Worm (Caenorhabditis elegans) whole organism, late embryonic: ENCODE measurements around the gene EGAP9.3.

Experiments
- C08G9.2 ChIP-seq: sonication (generic microtip); optimal IDR thresholded peaks from 2 replicates; lab custom pipeline; 2016; ENCODE audit warnings: mild to moderate bottlenecking, missing genetic modification characterization, moderate library complexity, missing compliant biosample characterization
- F13H6.1 ChIP-seq: sonication (generic microtip); optimal IDR thresholded peaks from 2 replicates; lab custom pipeline; 2016; ENCODE audit warnings: missing genetic modification characterization, missing compliant biosample characterization
- K02D7.2 ChIP-seq: sonication (generic microtip); optimal IDR thresholded peaks from 2 replicates; lab custom pipeline; 2017; ENCODE audit warnings: mild to moderate bottlenecking, missing genetic modification characterization, missing compliant biosample characterization
- T23F11.4 ChIP-seq: fragments of 200-800 bp; sonication (Bioruptor generic); optimal IDR thresholded peaks from 2 replicates; lab custom pipeline; 2018; ENCODE audit warnings: mild to moderate bottlenecking, missing genetic modification characterization, missing compliant biosample characterization
- Y22D7AL.16 ChIP-seq: sonication (generic microtip); optimal IDR thresholded peaks from 2 replicates; lab custom pipeline; 2016; ENCODE audit warnings: missing genetic modification characterization, missing compliant biosample characterization
- ahr-1 ChIP-seq: sonication (generic microtip); optimal IDR thresholded peaks from 2 replicates; lab custom pipeline; 2016; ENCODE audit warnings: missing genetic modification characterization, missing compliant biosample characterization
- ama-1 ChIP-seq: fragments of 150-350 bp; optimal IDR thresholded peaks from 2 replicates; lab custom pipeline; 2014
- ceh-14 ChIP-seq: sonication (generic microtip); optimal IDR thresholded peaks from 2 replicates; lab custom pipeline; 2016; ENCODE audit warnings: missing genotype, missing genetic modification characterization, missing compliant biosample characterization
- ceh-18 ChIP-seq: sonication (generic microtip); optimal IDR thresholded peaks from 2 replicates; lab custom pipeline; 2016; ENCODE audit warnings: missing genetic modification characterization, missing compliant biosample characterization
- ceh-19 ChIP-seq: fragments of 200-800 bp; sonication (Bioruptor generic); optimal IDR thresholded peaks from 2 replicates; lab custom pipeline; 2018; ENCODE audit warnings: mild to moderate bottlenecking, missing genetic modification characterization, missing compliant biosample characterization
- ceh-2 ChIP-seq: sonication (generic microtip); optimal IDR thresholded peaks from 2 replicates; lab custom pipeline; 2016; ENCODE audit warnings: missing genotype, missing genetic modification characterization, missing compliant biosample characterization
- ceh-22 ChIP-seq: sonication (generic microtip); optimal IDR thresholded peaks from 2 replicates; lab custom pipeline; 2017; ENCODE audit warnings: missing biosample characterization, missing genetic modification characterization
- ceh-24 ChIP-seq: sonication (generic microtip); optimal IDR thresholded peaks from 2 replicates; lab custom pipeline; 2016; ENCODE audit warnings: mild to moderate bottlenecking, missing genetic modification characterization, missing compliant biosample characterization
- ceh-31 ChIP-seq: sonication (generic microtip); optimal IDR thresholded peaks from 2 replicates; lab custom pipeline; 2016; ENCODE audit warnings: missing genetic modification characterization, missing compliant biosample characterization
- ceh-34 ChIP-seq: sonication (generic microtip); optimal IDR thresholded peaks from 2 replicates; lab custom pipeline; 2016; ENCODE audit warnings: mild to moderate bottlenecking, missing genetic modification characterization, missing compliant biosample characterization
- ceh-45 ChIP-seq: fragments of 200-800 bp; sonication (Bioruptor generic); IDR thresholded peaks from 2 replicates; pipeline ENCODE4 v1.3.6; 2022; ENCODE audit warnings: missing genetic modification reagents, missing genetic modification characterization, missing compliant biosample characterization
- dmd-4 ChIP-seq: sonication (generic microtip); optimal IDR thresholded peaks from 2 replicates; lab custom pipeline; 2016; ENCODE audit warnings: borderline replicate concordance, missing genetic modification characterization, missing compliant biosample characterization
- elt-4 ChIP-seq: sonication (generic microtip); optimal IDR thresholded peaks from 2 replicates; lab custom pipeline; 2016; ENCODE audit warnings: missing genetic modification characterization, missing compliant biosample characterization
- gmeb-2 ChIP-seq: sonication (generic microtip); optimal IDR thresholded peaks from 2 replicates; lab custom pipeline; 2016; ENCODE audit warnings: missing genetic modification characterization, inconsistent platforms, missing compliant biosample characterization
- hlh-15 ChIP-seq: sonication (generic microtip); optimal IDR thresholded peaks from 2 replicates; lab custom pipeline; 2016; ENCODE audit warnings: missing genetic modification characterization, missing compliant biosample characterization
- hlh-6 ChIP-seq: sonication (generic microtip); optimal IDR thresholded peaks from 2 replicates; lab custom pipeline; 2016; ENCODE audit warnings: missing genotype, missing genetic modification characterization, missing compliant biosample characterization
- lin-11 ChIP-seq: fragments of 200-800 bp; sonication (Bioruptor generic); optimal IDR thresholded peaks from 2 replicates; lab custom pipeline; 2018; ENCODE audit warnings: mild to moderate bottlenecking, missing genetic modification characterization, missing compliant biosample characterization
- nfya-1 ChIP-seq: sonication (generic microtip); optimal IDR thresholded peaks from 2 replicates; lab custom pipeline; 2017; ENCODE audit warnings: missing genetic modification characterization, mild to moderate bottlenecking, missing compliant biosample characterization, antibody characterized with exemption, moderate library complexity
- nhr-11 ChIP-seq: fragments of 150-350 bp; optimal IDR thresholded peaks from 2 replicates; lab custom pipeline; 2014; ENCODE audit warnings: missing biosample characterization, missing genetic modification characterization
- odd-2 ChIP-seq: sonication (generic microtip); optimal IDR thresholded peaks from 2 replicates; lab custom pipeline; 2017; ENCODE audit warnings: antibody characterized with exemption, mild to moderate bottlenecking, missing genetic modification characterization, missing compliant biosample characterization
- pha-2 ChIP-seq: sonication (generic microtip); optimal IDR thresholded peaks from 2 replicates; lab custom pipeline; 2017; ENCODE audit warnings: mild to moderate bottlenecking, missing genetic modification characterization, missing compliant biosample characterization
- pha-4 ChIP-seq: fragments of 150-350 bp; optimal IDR thresholded peaks from 2 replicates; lab custom pipeline; 2018; ENCODE audit warnings: missing biosample characterization, missing genetic modification reagents, missing genetic modification characterization
- pros-1 ChIP-seq: fragments of 150-350 bp; optimal IDR thresholded peaks from 2 replicates; lab custom pipeline; 2014; ENCODE audit warnings: missing biosample characterization, missing genetic modification reagents, missing genetic modification characterization
- ref-2 ChIP-seq: sonication (generic microtip); optimal IDR thresholded peaks from 2 replicates; lab custom pipeline; 2016; ENCODE audit warnings: missing genetic modification characterization, missing compliant biosample characterization
- rnt-1 ChIP-seq: sonication (generic microtip); optimal IDR thresholded peaks from 2 replicates; lab custom pipeline; 2016; ENCODE audit warnings: missing genetic modification characterization, missing compliant biosample characterization
- sdc-2 ChIP-seq: sonication (generic microtip); optimal IDR thresholded peaks from 2 replicates; lab custom pipeline; 2016; ENCODE audit warnings: missing genotype, missing genetic modification characterization, missing compliant biosample characterization
- sox-4 ChIP-seq: sonication (generic microtip); optimal IDR thresholded peaks from 2 replicates; lab custom pipeline; 2017; ENCODE audit warnings: mild to moderate bottlenecking, missing genetic modification characterization, inconsistent platforms, missing compliant biosample characterization
- syd-9 ChIP-seq: sonication (generic microtip); optimal IDR thresholded peaks from 2 replicates; lab custom pipeline; 2016; ENCODE audit warnings: mild to moderate bottlenecking, missing genetic modification characterization, moderate library complexity, missing compliant biosample characterization
- tbx-2 ChIP-seq: sonication (generic microtip); optimal IDR thresholded peaks from 2 replicates; lab custom pipeline; 2016; ENCODE audit warnings: missing genetic modification characterization, missing compliant biosample characterization
- unc-42 ChIP-seq: sonication (generic microtip); optimal IDR thresholded peaks from 2 replicates; lab custom pipeline; 2016; ENCODE audit warnings: missing genotype, missing genetic modification characterization, missing compliant biosample characterization
- unc-55 ChIP-seq: sonication (generic microtip); optimal IDR thresholded peaks from 2 replicates; lab custom pipeline; 2017; ENCODE audit warnings: missing biosample characterization, missing genetic modification reagents, missing genetic modification characterization

EGAP9.3 gene

DNA sequence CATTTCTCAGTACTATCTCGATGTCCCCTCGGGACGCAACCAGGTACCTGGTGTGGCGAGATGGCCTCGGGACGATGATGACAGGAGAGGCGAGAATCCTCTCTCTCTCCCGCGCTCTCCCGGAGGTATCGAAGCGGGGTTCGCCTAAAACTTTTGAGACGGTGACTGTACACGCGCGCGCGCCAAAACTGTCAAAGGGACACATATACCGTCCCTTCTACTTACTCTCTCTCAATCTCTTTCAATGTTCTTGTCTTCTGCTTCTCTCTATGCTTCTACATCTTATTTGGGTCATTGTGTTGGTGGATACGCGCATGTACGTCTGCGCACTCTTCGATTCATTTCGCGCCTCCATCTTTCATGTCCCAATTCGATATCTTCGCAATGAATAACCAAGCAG, 38.0 kb downstream of the EGAP9.3 start:
- TF ChIP-seq rnt-1 (tag; lab: Kevin White, UChicago) (no peak), pros-1 (tag; lab: Kevin White, UChicago) (peak; percentile 58), elt-4 (tag; lab: Kevin White, UChicago) (no peak), dmd-4 (tag; lab: Kevin White, UChicago) (no peak), T23F11.4 (GFP tag; lab: Kevin White, UChicago) (peak; percentile 37), sdc-2 (tag; lab: Kevin White, UChicago) (no peak), tbx-2 (peak; percentile 32), ref-2 (peak; percentile 55)

DNA sequence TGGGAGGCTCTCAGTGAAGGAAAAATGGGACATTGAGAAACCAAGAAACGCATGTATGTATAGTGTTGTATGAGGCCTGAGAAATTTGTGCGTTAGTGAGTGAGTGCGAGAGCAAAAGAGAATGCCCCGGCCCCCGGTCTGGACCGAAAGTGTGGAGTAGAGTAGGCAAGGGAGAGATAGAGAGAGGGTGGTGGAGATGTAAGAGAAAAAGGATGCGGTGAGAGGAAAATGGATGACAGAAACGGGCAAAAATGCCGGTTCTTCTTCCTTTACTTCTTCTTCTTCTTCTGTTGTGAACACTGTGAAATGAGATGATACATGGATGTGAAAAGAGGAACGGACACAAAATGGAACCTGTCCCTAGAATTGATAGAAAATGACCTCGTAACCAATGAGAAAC, 41.6 kb downstream of the EGAP9.3 start:
- TF ChIP-seq hlh-6 (tag; lab: Kevin White, UChicago) (peak; percentile 3), rnt-1 (tag; lab: Kevin White, UChicago) (no peak), K02D7.2 (tag; lab: Kevin White, UChicago) (no peak), sdc-2 (tag; lab: Kevin White, UChicago) (no peak), sox-4 (tag; lab: Kevin White, UChicago) (no peak), ceh-31 (tag; lab: Kevin White, UChicago) (peak; percentile 32), F13H6.1 (tag; lab: Kevin White, UChicago) (no peak), ceh-45 (GFP tag; lab: Robert Waterston, UW) (0 out of 2 replicates have a peak, but pooled peaks have one; percentile 29), tbx-2 (no peak), gmeb-2 (tag; lab: Kevin White, UChicago) (no peak), pros-1 (tag; lab: Kevin White, UChicago) (no peak), unc-55 (GFP tag; lab: Kevin White, UChicago) (no peak), unc-42 (tag; lab: Kevin White, UChicago) (peak; percentile 32), Y22D7AL.16 (tag; lab: Kevin White, UChicago) (no peak), syd-9 (tag; lab: Kevin White, UChicago) (no peak), nhr-11 (tag; lab: Kevin White, UChicago) (no peak), odd-2 (tag; lab: Kevin White, UChicago) (no peak), lin-11 (tag; lab: Kevin White, UChicago) (no peak), ceh-18 (tag; lab: Kevin White, UChicago) (peak; percentile 45), nfya-1 (tag; lab: Kevin White, UChicago) (peak; percentile 13), hlh-15 (tag; lab: Kevin White, UChicago) (no peak), ceh-24 (no peak), pha-4 (tag; lab: Kevin White, UChicago) (no peak), ceh-34 (no peak), ceh-22 (tag; lab: Kevin White, UChicago) (no peak), T23F11.4 (GFP tag; lab: Kevin White, UChicago) (no peak), pha-2 (tag; lab: Kevin White, UChicago) (no peak), ahr-1 (no peak), ceh-2 (tag; lab: Kevin White, UChicago) (no peak), ceh-14 (tag; lab: Kevin White, UChicago) (no peak), C08G9.2 (tag; lab: Kevin White, UChicago) (peak; percentile 30)

DNA sequence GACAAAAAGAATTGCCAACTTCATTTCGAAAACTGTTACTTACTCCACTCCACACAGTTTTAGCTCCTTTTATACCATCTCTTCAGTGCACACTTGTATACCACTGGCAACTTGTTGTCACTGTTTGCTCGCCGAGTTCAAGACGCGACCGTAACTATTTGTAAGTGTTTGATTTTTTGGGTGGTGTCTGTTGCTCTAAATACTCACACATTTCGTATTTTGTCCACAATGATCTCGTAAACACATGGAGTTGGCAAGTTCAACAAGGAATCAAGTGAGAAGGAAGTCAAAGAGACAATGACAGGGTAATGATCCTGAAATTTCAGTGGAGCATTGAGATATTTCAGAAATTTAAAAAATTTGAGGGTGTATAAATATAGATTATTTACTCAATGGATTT, 46.9 kb downstream of the EGAP9.3 start, which contains the start of gene hpo-26:
hpo-26 (minus strand) TSS at position 31 of the 400 bp plus-strand sequence.
- TF ChIP-seq ceh-19 (GFP tag; lab: Kevin White, UChicago) (no peak), ama-1 (peak; percentile 6), K02D7.2 (tag; lab: Kevin White, UChicago) (no peak)
